Worm (Caenorhabditis elegans): Measurements from ENCODE around the gene paqr-2.

The paqr-2 gene

DNA sequence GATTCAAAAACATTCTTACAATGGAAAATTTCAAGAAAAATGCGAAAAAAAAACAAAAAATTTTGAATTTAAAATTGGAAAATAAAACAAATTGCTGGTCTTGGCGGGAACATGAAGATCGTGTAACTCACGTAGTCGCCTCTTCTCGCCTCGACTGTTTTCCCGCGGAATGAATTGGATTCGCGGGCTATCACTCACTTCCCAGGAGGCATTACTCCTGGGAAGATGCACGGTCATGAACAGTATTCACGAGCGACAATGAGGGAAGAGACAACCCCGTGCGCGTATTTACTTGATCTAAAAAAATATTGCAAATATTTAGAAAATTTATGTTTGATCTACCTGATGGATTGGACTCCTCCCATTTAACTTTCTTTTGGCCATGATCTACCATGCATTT is 26.6 kb upstream of the paqr-2 start:
- TF ChIP-seq nhr-102 (tag; optimal IDR thresholded peaks at IDR 0.05) (no peak), fkh-10 (GFP tag; optimal IDR thresholded peaks at IDR 0.05) (no peak), hif-1 (tag; optimal IDR thresholded peaks at IDR 0.05) (no peak), lin-15B (tag; optimal IDR thresholded peaks at IDR 0.05) (no peak), aha-1 (tag) (peak; percentile 28), tra-1 (GFP tag; IDR thresholded peaks at IDR 0.05) (no peak), ceh-32 (tag; optimal IDR thresholded peaks at IDR 0.05; ENCODE audit: poor library complexity) (no peak)

DNA sequence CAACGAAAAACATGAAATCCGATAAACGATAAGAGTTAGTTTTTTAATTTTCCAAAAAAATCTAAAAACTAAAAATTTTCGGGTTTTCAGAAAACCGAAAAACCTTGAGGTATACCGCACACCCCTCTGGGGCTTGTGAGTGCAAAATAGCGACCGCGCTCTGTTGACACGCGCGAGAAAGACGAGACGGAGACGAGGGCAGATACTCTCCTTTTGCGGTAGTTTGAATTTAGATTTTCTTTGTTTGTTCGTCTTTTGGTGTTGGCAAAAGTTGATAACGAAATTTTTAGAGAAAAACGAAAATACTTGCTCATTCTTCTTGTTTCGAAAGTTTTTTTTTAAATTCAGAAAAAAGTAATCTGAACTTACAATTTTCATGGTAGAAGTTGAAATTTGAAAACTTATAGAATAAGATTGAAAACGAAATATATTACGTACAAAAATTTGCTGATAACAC is 25.9 kb upstream of the paqr-2 start, which contains the start of the genes W03A5.2 and Y32H12A.8:
Gene W03A5.2 (plus strand): TSS at position 407 of the 457 bp plus-strand sequence.
Gene Y32H12A.8 (minus strand): TSS at position 410 of the 457 bp plus-strand sequence.
- no peak for TF ChIP-seq unc-130 (GFP tag; optimal IDR thresholded peaks at IDR 0.05)
- no peak for TF ChIP-seq F49E8.2 (tag; optimal IDR thresholded peaks at IDR 0.05; ENCODE audit: borderline replicate concordance)
- no peak for TF ChIP-seq mep-1 (tag; optimal IDR thresholded peaks at IDR 0.05)
- no peak for TF ChIP-seq nhr-111 (GFP tag; optimal IDR thresholded peaks at IDR 0.05)
- TF ChIP-seq mdl-1 (tag; optimal IDR thresholded peaks at IDR 0.05) = no peak
- no peak for TF ChIP-seq ceh-82 (tag; optimal IDR thresholded peaks at IDR 0.05)
- no peak for TF ChIP-seq ztf-7 (tag; optimal IDR thresholded peaks at IDR 0.05)
- TF ChIP-seq nhr-28 (tag; optimal IDR thresholded peaks at IDR 0.05) = no peak
- no peak for TF ChIP-seq fkh-10 (GFP tag; optimal IDR thresholded peaks at IDR 0.05)
- no peak for TF ChIP-seq nhr-48 (tag; optimal IDR thresholded peaks at IDR 0.05)
- peak; percentile 56 for TF ChIP-seq hlh-30 (tag; optimal IDR thresholded peaks at IDR 0.05; ENCODE audit: insufficient read depth)
- TF ChIP-seq madf-9 (GFP tag; conservative IDR thresholded peaks at IDR 0.05) = no peak
- no peak for TF ChIP-seq F26F4.8 (GFP tag; conservative IDR thresholded peaks at IDR 0.05)
- no peak for TF ChIP-seq daf-16 (GFP tag; optimal IDR thresholded peaks at IDR 0.05)
- TF ChIP-seq daf-16 (tag; optimal IDR thresholded peaks at IDR 0.05) = peak; percentile 35
- no peak for TF ChIP-seq madf-5 (GFP tag; IDR thresholded peaks at IDR 0.05)
- peak; percentile 55 for TF ChIP-seq nhr-6 (tag; optimal IDR thresholded peaks at IDR 0.05)
- no peak for TF ChIP-seq lin-15B (tag; optimal IDR thresholded peaks at IDR 0.05)
- TF ChIP-seq unc-62 (GFP tag; optimal IDR thresholded peaks at IDR 0.05 in 1 of 2) = no peak
- TF ChIP-seq unc-62 (tag; optimal IDR thresholded peaks at IDR 0.05) = no peak
- TF ChIP-seq zip-11 (GFP tag; IDR thresholded peaks at IDR 0.05) = no peak
- TF ChIP-seq T20F7.1 (GFP tag; optimal IDR thresholded peaks at IDR 0.05) = no peak
- TF ChIP-seq lsy-2 (tag; optimal IDR thresholded peaks at IDR 0.05) = peak in 1 of 2 experiments; percentile 57
- no peak for TF ChIP-seq ceh-20 (GFP tag; IDR thresholded peaks at IDR 0.05)
- TF ChIP-seq daf-8 (GFP tag; IDR thresholded peaks at IDR 0.05) = no peak
- TF ChIP-seq ces-1 (GFP tag; optimal IDR thresholded peaks at IDR 0.05) = no peak
- TF ChIP-seq ceh-44 (GFP tag; IDR thresholded peaks at IDR 0.05) = no peak
- TF ChIP-seq lin-38 (GFP tag; IDR thresholded peaks at IDR 0.05) = peak; percentile 75
- no peak for TF ChIP-seq tra-1 (GFP tag; IDR thresholded peaks at IDR 0.05)
- TF ChIP-seq lin-29 (GFP tag; IDR thresholded peaks at IDR 0.05) = no peak
- peak; percentile 16 for TF ChIP-seq pqm-1 (tag; optimal IDR thresholded peaks at IDR 0.05)
- TF ChIP-seq snpc-1.2 (GFP tag; IDR thresholded peaks at IDR 0.05) = no peak
- TF ChIP-seq lir-3 (tag; optimal IDR thresholded peaks at IDR 0.05) = no peak
- TF ChIP-seq dpl-1 (GFP tag; optimal IDR thresholded peaks at IDR 0.05) = peak; percentile 75
- TF ChIP-seq zip-2 (tag; optimal IDR thresholded peaks at IDR 0.05) = no peak
- no peak for TF ChIP-seq dmd-6 (GFP tag; IDR thresholded peaks at IDR 0.05)
- TF ChIP-seq jun-1 (tag; optimal IDR thresholded peaks at IDR 0.05) = no peak
- peak; percentile 11 for TF ChIP-seq dve-1 (tag; optimal IDR thresholded peaks at IDR 0.05; ENCODE audit: insufficient read depth)
- TF ChIP-seq aly-2 (tag; optimal IDR thresholded peaks at IDR 0.05) = no peak
- no peak for TF ChIP-seq dmd-8 (GFP tag; IDR thresholded peaks at IDR 0.05)
- no peak for TF ChIP-seq egl-27 (tag; optimal IDR thresholded peaks at IDR 0.05)
- TF ChIP-seq F10B5.3 (tag; optimal IDR thresholded peaks at IDR 0.05) = no peak
- TF ChIP-seq nhr-25 (tag; optimal IDR thresholded peaks at IDR 0.05; ENCODE audit: borderline replicate concordance, insufficient read depth) = no peak
- no peak for TF ChIP-seq T26A8.4 (GFP tag; IDR thresholded peaks at IDR 0.05)
- TF ChIP-seq cey-2 (tag; optimal IDR thresholded peaks at IDR 0.05; ENCODE audit: borderline replicate concordance, insufficient read depth) = no peak
- no peak for TF ChIP-seq egl-43 (GFP tag; IDR thresholded peaks at IDR 0.05)

All from whole organism, L4 larva.